Worm (Caenorhabditis elegans) whole organism, L1 larva: ENCODE data around the gene gfat-1.
A peak's percentile ranks its signal among the peaks of the same experiment; 100 is the strongest.

ENCODE experiments used
- C34B4.2 ChIP-seq: sonication (generic microtip); optimal IDR thresholded peaks from 2 replicates; lab custom pipeline; 2017; ENCODE audit warnings: mild to moderate bottlenecking, missing genetic modification characterization, missing compliant biosample characterization
- F16B12.6 ChIP-seq: fragments of 150-350 bp; optimal IDR thresholded peaks from 2 replicates; lab custom pipeline; 2014; ENCODE audit warnings: missing biosample characterization, missing genetic modification characterization
- Y116A8C.19 ChIP-seq: sonication (generic microtip); optimal IDR thresholded peaks from 2 replicates; lab custom pipeline; 2016; ENCODE audit warnings: missing compliant biosample characterization, missing genetic modification characterization, borderline replicate concordance
- alr-1 ChIP-seq: fragments of 200-800 bp; sonication (Bioruptor generic); optimal IDR thresholded peaks from 2 replicates; lab custom pipeline; 2018; ENCODE audit warnings: borderline replicate concordance, mild to moderate bottlenecking, missing genetic modification characterization, missing compliant biosample characterization
- ama-1 ChIP-seq: fragments of 150-350 bp; optimal IDR thresholded peaks from 2 replicates; lab custom pipeline; 2014
- ceh-82 ChIP-seq, 3 experiments: fragments of 150-350 bp in 1 of 3; sonication (generic microtip) in 2 of 3; optimal IDR thresholded peaks; 2 replicates each; lab custom pipeline; 2014 to 2017; ENCODE audit warnings: missing biosample characterization in 3 of 3, missing genetic modification characterization in 3 of 3
- dpl-1 ChIP-seq, 3 experiments: fragments of 150-350 bp in 2 of 3; sonication (generic microtip) in 1 of 3; optimal IDR thresholded peaks; 2 replicates each; lab custom pipeline; 2014 to 2017; ENCODE audit warnings: missing biosample characterization in 3 of 3, missing genetic modification characterization in 3 of 3, missing genetic modification reagents in 3 of 3
- dsc-1 ChIP-seq: sonication (generic microtip); optimal IDR thresholded peaks from 2 replicates; lab custom pipeline; 2016; ENCODE audit warnings: mild to moderate bottlenecking, missing genetic modification characterization, missing compliant biosample characterization
- efl-1 ChIP-seq, 4 experiments: fragments of 150-350 bp; optimal IDR thresholded peaks in 3 of 4; peaks in 1 of 4; 1 replicate in 1 of 4; 2 replicates in 3 of 4; lab custom pipeline; 2014; ENCODE audit warnings: missing biosample characterization in 2 of 4, missing genetic modification characterization in 2 of 4, missing genetic modification reagents in 2 of 4
- elt-2 ChIP-seq: sonication (generic microtip); optimal IDR thresholded peaks from 2 replicates; lab custom pipeline; 2016; ENCODE audit warnings: missing genetic modification characterization, mild to moderate bottlenecking, inconsistent platforms, missing compliant biosample characterization, missing genetic modification reagents
- elt-3 ChIP-seq, 6 experiments: fragments of 150-350 bp in 1 of 6; sonication (generic microtip); optimal IDR thresholded peaks; 2 replicates each; lab custom pipeline; 2017 to 2018; ENCODE audit warnings: missing biosample characterization in 6 of 6, missing genetic modification characterization in 6 of 6, inconsistent platforms in 1 of 6
- ets-5 ChIP-seq: fragments of 200-800 bp; sonication (Bioruptor generic); IDR thresholded peaks from 2 replicates; pipeline ENCODE4 v1.3.6; 2022; ENCODE audit warnings: missing genetic modification characterization, missing compliant biosample characterization
- fkh-4 ChIP-seq: sonication (generic microtip); optimal IDR thresholded peaks from 2 replicates; lab custom pipeline; 2016; ENCODE audit warnings: missing compliant biosample characterization, missing genetic modification characterization, borderline replicate concordance
- grh-1 ChIP-seq: fragments of 200-800 bp; sonication (Bioruptor generic); IDR thresholded peaks from 2 replicates; pipeline ENCODE4 v1.3.6; 2022; ENCODE audit warnings: missing genetic modification reagents, missing genetic modification characterization, missing compliant biosample characterization
- hlh-17 ChIP-seq: fragments of 200-800 bp; sonication (Bioruptor generic); optimal IDR thresholded peaks from 2 replicates; lab custom pipeline; 2018; ENCODE audit warnings: missing genetic modification characterization, mild to moderate bottlenecking, missing compliant biosample characterization, moderate library complexity, borderline replicate concordance
- hlh-4 ChIP-seq: sonication (generic microtip); optimal IDR thresholded peaks from 2 replicates; lab custom pipeline; 2016; ENCODE audit warnings: mild to moderate bottlenecking, missing genetic modification characterization, missing compliant biosample characterization
- isw-1 ChIP-seq: fragments of 200-800 bp; sonication (Bioruptor generic); IDR thresholded peaks from 2 replicates; pipeline ENCODE4 v1.3.6; 2022; ENCODE audit warnings: missing genetic modification characterization, missing compliant biosample characterization
- lin-14 ChIP-seq: fragments of 200-800 bp; sonication (Bioruptor generic); optimal IDR thresholded peaks from 2 replicates; lab custom pipeline; 2018; ENCODE audit warnings: mild to moderate bottlenecking, missing genetic modification characterization, moderate library complexity, missing compliant biosample characterization
- lin-35 ChIP-seq, 2 experiments: fragments of 150-350 bp; optimal IDR thresholded peaks; 2 replicates each; lab custom pipeline; 2014; ENCODE audit warnings: missing biosample characterization in 2 of 2, missing genetic modification characterization in 2 of 2, missing genetic modification reagents in 2 of 2
- lin-39 ChIP-seq: fragments of 150-350 bp; optimal IDR thresholded peaks from 2 replicates; lab custom pipeline; 2014; ENCODE audit warnings: missing biosample characterization, missing genetic modification reagents, missing genetic modification characterization
- lir-3 ChIP-seq: sonication (generic microtip); optimal IDR thresholded peaks from 2 replicates; lab custom pipeline; 2016; ENCODE audit warnings: mild to moderate bottlenecking, missing genetic modification characterization, moderate library complexity, missing compliant biosample characterization; ENCODE audit not compliant: poor library complexity
- lsy-2 ChIP-seq, 2 experiments: fragments of 150-350 bp; optimal IDR thresholded peaks; 2 replicates each; lab custom pipeline; 2014; ENCODE audit warnings: missing biosample characterization in 2 of 2, missing genetic modification characterization in 2 of 2
- mdl-1 ChIP-seq, 2 experiments: fragments of 150-350 bp; optimal IDR thresholded peaks; 2 replicates each; lab custom pipeline; 2014 to 2017; ENCODE audit warnings: missing biosample characterization in 2 of 2, missing genetic modification characterization in 2 of 2, inconsistent platforms in 1 of 2
- nhr-12 ChIP-seq: sonication (generic microtip); optimal IDR thresholded peaks from 2 replicates; lab custom pipeline; 2017; ENCODE audit warnings: missing biosample characterization, missing genetic modification characterization
- nhr-19 ChIP-seq: fragments of 200-800 bp; sonication (Bioruptor generic); conservative IDR thresholded peaks from 2 replicates; pipeline ENCODE4 v1.3.6; 2022; ENCODE audit warnings: missing genetic modification characterization, missing compliant biosample characterization
- nhr-20 ChIP-seq: sonication (generic microtip); optimal IDR thresholded peaks from 2 replicates; lab custom pipeline; 2016; ENCODE audit warnings: mild to moderate bottlenecking, missing genetic modification characterization, missing compliant biosample characterization
- nhr-237 ChIP-seq: fragments of 150-350 bp; optimal IDR thresholded peaks from 2 replicates; lab custom pipeline; 2014; ENCODE audit warnings: missing biosample characterization, missing genetic modification characterization
- nhr-28 ChIP-seq: fragments of 150-350 bp; optimal IDR thresholded peaks from 2 replicates; lab custom pipeline; 2014; ENCODE audit warnings: missing biosample characterization, missing genetic modification characterization
- nhr-47 ChIP-seq: sonication (generic microtip); optimal IDR thresholded peaks from 2 replicates; lab custom pipeline; 2016; ENCODE audit warnings: mild to moderate bottlenecking, missing genetic modification characterization, moderate library complexity, missing compliant biosample characterization
- nhr-71 ChIP-seq: sonication (generic microtip); optimal IDR thresholded peaks from 2 replicates; lab custom pipeline; 2016; ENCODE audit warnings: mild to moderate bottlenecking, missing genetic modification characterization, moderate library complexity, missing compliant biosample characterization
- nhr-76 ChIP-seq: sonication (generic microtip); optimal IDR thresholded peaks from 2 replicates; lab custom pipeline; 2017; ENCODE audit warnings: missing biosample characterization, missing genetic modification characterization
- nhr-85 ChIP-seq: sonication (generic microtip); peaks from one replicate; lab custom pipeline; 2016; ENCODE audit warnings: missing genetic modification characterization, inconsistent platforms, missing compliant biosample characterization
- pag-3 ChIP-seq: sonication (generic microtip); optimal IDR thresholded peaks from 2 replicates; lab custom pipeline; 2017; ENCODE audit warnings: missing genetic modification characterization, mild to moderate bottlenecking, missing compliant biosample characterization, antibody characterized with exemption, borderline replicate concordance; ENCODE audit not compliant: insufficient read depth
- pqm-1 ChIP-seq: sonication (generic microtip); optimal IDR thresholded peaks from 3 replicates; lab custom pipeline; 2017; ENCODE audit warnings: missing biosample characterization, missing genetic modification characterization
- skn-1 ChIP-seq: fragments of 150-350 bp; optimal IDR thresholded peaks from 2 replicates; lab custom pipeline; 2014; ENCODE audit warnings: missing biosample characterization, missing genetic modification characterization
- snu-23 ChIP-seq: sonication (generic microtip); optimal IDR thresholded peaks from 2 replicates; lab custom pipeline; 2016; ENCODE audit warnings: missing genetic modification characterization, missing compliant biosample characterization
- sptf-1 ChIP-seq: fragments of 150-350 bp; optimal IDR thresholded peaks from 2 replicates; lab custom pipeline; 2014; ENCODE audit warnings: missing biosample characterization, missing genetic modification characterization
- tlp-1 ChIP-seq: fragments of 150-350 bp; optimal IDR thresholded peaks from 2 replicates; lab custom pipeline; 2014; ENCODE audit warnings: missing biosample characterization, missing genetic modification characterization
- unc-130 ChIP-seq: fragments of 150-350 bp; optimal IDR thresholded peaks from 2 replicates; lab custom pipeline; 2017; ENCODE audit warnings: missing biosample characterization, missing genetic modification characterization, inconsistent platforms
- unc-62 ChIP-seq: fragments of 150-350 bp; optimal IDR thresholded peaks from 2 replicates; lab custom pipeline; 2014; ENCODE audit warnings: missing biosample characterization, missing genetic modification reagents, missing genetic modification characterization
- zag-1 ChIP-seq: fragments of 150-350 bp; optimal IDR thresholded peaks from 2 replicates; lab custom pipeline; 2014; ENCODE audit warnings: missing biosample characterization, missing genetic modification characterization
- zip-4 ChIP-seq: fragments of 200-800 bp; sonication (Bioruptor generic); optimal IDR thresholded peaks from 2 replicates; lab custom pipeline; 2018; ENCODE audit warnings: mild to moderate bottlenecking, missing genetic modification characterization, moderate library complexity, missing compliant biosample characterization
- ztf-11 ChIP-seq, 2 experiments: sonication (generic microtip); optimal IDR thresholded peaks; 2 replicates each; lab custom pipeline; 2016 to 2017; ENCODE audit warnings: missing genetic modification characterization in 2 of 2, missing biosample characterization in 1 of 2, missing compliant biosample characterization in 1 of 2

The gfat-1 gene

DNA sequence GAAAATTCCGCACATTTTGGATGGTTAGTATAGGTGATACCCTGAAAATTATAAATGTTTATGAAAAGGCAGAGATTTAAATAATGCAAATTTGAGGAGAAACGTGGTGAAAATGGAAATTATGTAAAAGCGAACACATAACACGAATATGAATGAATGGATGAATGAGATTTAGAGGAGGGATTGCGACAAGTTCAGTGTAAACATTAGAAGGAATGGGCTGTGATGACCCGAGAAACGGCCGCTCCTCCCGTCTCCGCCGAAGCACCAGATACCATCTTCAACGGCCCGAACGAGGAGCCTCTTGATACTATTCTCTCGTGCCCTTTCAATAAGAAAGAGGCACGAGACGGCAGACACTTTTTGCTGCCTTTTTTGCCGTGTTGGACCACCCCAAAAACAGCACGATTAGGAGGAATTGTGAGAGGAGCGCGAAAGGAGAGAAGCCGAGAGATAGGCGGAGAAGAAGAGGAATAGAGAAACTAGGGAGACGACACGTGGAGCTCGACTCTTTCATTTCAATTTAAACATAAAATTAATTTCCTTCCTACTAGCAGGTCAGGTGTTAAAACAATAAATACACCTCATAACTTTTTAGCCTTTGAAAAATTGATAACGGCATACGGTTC is at the start of gene gfat-1:
gfat-1 (minus strand) TSS at position 51 of the 629 bp plus-strand sequence.
- TF ChIP-seq nhr-76 (no peak), elt-3 (tag; optimal IDR thresholded peaks at IDR 0.05; lab: Kevin White, UChicago) (no peak), unc-130 (tag; lab: Kevin White, UChicago) (no peak), alr-1 (no peak), lin-14 (GFP tag; lab: Kevin White, UChicago) (peak; percentile 75), lin-35 (GFP tag; optimal IDR thresholded peaks at IDR 0.05; lab: Kevin White, UChicago) (peak in 1 of 2 experiments; percentile 6), nhr-19 (GFP tag; lab: Robert Waterston, UW) (no peak), nhr-237 (no peak), ceh-82 (tag; optimal IDR thresholded peaks at IDR 0.05; lab: Kevin White, UChicago) (no peak), lsy-2 (tag; optimal IDR thresholded peaks at IDR 0.05; lab: Kevin White, UChicago) (peak in 1 of 2 experiments; percentile 1), ama-1 (lab: Kevin White, UChicago) (no peak), nhr-71 (tag; lab: Kevin White, UChicago) (peak; percentile 24), lin-39 (no peak), pqm-1 (no peak), ets-5 (GFP tag; lab: Robert Waterston, UW) (no peak), efl-1 (optimal IDR thresholded peaks at IDR 0.05; lab: Kevin White, UChicago) (peak in 1 of 2 experiments; percentile 21), efl-1 (GFP tag; optimal IDR thresholded peaks at IDR 0.05 in 1 of 2; lab: Kevin White, UChicago) (peak; percentile 22 to 87), nhr-20 (tag; lab: Kevin White, UChicago) (no peak), dpl-1 (GFP tag; optimal IDR thresholded peaks at IDR 0.05; lab: Kevin White, UChicago) (peak in 1 of 3 experiments; percentile 15), ztf-11 (tag; optimal IDR thresholded peaks at IDR 0.05; lab: Kevin White, UChicago) (peak in 1 of 2 experiments; percentile 1), mdl-1 (tag; optimal IDR thresholded peaks at IDR 0.05; lab: Kevin White, UChicago) (peak; percentile 41 to 61), lir-3 (tag; lab: Kevin White, UChicago) (no peak)

DNA sequence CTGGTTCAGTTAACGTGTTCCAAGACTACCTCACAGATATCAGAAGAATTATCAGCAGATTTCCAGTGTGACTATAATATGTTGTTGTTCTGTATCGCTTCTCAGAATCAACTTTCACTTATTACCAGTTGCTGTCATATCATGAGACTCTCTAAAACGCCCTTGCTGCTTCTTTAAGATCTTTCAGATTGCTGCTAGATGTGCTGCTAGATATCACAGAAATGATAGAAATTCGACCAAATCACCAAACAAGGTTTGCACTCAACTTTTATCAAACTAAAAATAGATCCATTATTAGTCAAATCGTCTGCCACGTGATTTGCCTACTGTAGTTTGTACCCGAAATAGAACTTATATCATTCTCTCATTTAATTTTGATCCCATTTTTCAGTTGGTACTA is 49.3 kb upstream of the gfat-1 start:
- TF ChIP-seq lsy-2 (tag; optimal IDR thresholded peaks at IDR 0.05; lab: Kevin White, UChicago) (peak in 1 of 2 experiments; percentile 69), nhr-85 (peak; percentile 53), dsc-1 (tag; lab: Kevin White, UChicago) (no peak), nhr-71 (tag; lab: Kevin White, UChicago) (peak; percentile 17), Y116A8C.19 (no peak), nhr-19 (GFP tag; lab: Robert Waterston, UW) (0 out of 2 replicates have a peak, but pooled peaks have one; percentile 3), nhr-20 (tag; lab: Kevin White, UChicago) (peak; percentile 3), elt-3 (tag; optimal IDR thresholded peaks at IDR 0.05; lab: Kevin White, UChicago) (peak in 1 of 6 experiments; percentile 45)

DNA sequence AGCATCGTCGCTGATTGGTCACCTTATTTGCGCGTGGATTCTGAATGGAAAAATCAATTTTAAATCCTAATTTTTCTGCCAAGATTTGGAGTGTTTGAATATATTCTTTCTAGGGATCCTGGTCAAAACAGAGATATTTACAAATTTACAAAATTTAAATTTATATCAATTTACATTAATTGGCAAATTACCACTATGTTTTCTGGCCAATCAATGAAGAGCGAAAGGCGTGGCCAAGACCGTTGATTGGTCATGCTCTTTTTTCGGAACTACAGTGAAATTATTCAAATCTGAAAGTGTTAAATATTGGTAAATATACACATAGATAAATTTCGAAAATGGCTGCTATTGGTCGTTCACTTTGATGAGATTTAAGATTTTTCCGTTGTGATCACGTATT is 47.5 kb upstream of the gfat-1 start:
- TF ChIP-seq dpl-1 (GFP tag; optimal IDR thresholded peaks at IDR 0.05; lab: Kevin White, UChicago) (no peak), nhr-28 (tag; lab: Kevin White, UChicago) (no peak), pqm-1 (no peak), isw-1 (GFP tag; lab: Robert Waterston, UW) (no peak), nhr-12 (no peak), sptf-1 (tag; lab: Kevin White, UChicago) (no peak), F16B12.6 (tag; lab: Kevin White, UChicago) (no peak), lin-14 (GFP tag; lab: Kevin White, UChicago) (no peak), tlp-1 (tag; lab: Kevin White, UChicago) (no peak), lir-3 (tag; lab: Kevin White, UChicago) (no peak), ets-5 (GFP tag; lab: Robert Waterston, UW) (no peak)

DNA sequence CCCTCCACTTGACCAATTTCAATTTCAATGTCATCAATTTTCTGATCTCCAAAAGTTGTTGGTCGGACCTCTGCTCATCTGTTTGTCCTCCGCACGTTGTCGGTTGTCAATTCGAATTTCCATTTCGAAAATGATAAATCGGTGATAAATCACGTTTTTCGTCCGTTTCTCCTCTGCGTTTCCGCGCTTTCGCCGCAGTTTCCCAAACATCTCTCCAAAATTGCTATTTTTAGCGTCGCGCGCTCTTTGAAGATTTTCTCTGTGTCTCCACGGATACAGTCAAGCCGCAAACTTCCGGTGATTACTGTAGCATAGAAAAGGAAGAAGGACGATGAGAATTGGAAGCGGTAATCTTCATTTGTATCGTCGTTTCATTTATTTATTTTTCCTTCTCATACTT is 46.8 kb upstream of the gfat-1 start:
- TF ChIP-seq zip-4 = no peak
- TF ChIP-seq nhr-76 = no peak
- TF ChIP-seq snu-23 (GFP tag; lab: Kevin White, UChicago) = peak; percentile 59
- no peak for TF ChIP-seq fkh-4 (tag; lab: Kevin White, UChicago)
- TF ChIP-seq pqm-1 = no peak
- no peak for TF ChIP-seq C34B4.2 (tag; lab: Kevin White, UChicago)
- no peak for TF ChIP-seq pag-3 (tag; lab: Kevin White, UChicago)
- no peak for TF ChIP-seq hlh-17 (GFP tag; lab: Kevin White, UChicago)
- peak; percentile 82 for TF ChIP-seq nhr-71 (tag; lab: Kevin White, UChicago)
- TF ChIP-seq lin-14 (GFP tag; lab: Kevin White, UChicago) = peak; percentile 71
- TF ChIP-seq elt-2 (tag; lab: Kevin White, UChicago) = no peak
- TF ChIP-seq grh-1 (GFP tag; lab: Robert Waterston, UW) = peak; percentile 59
- TF ChIP-seq nhr-47 = peak; percentile 56
- TF ChIP-seq unc-62 (GFP tag; lab: Kevin White, UChicago) = peak; percentile 3
- peak; percentile 39 to 85 for TF ChIP-seq lsy-2 (tag; optimal IDR thresholded peaks at IDR 0.05; lab: Kevin White, UChicago)
- no peak for TF ChIP-seq hlh-4 (tag; lab: Kevin White, UChicago)
- TF ChIP-seq zag-1 (tag; lab: Kevin White, UChicago) = no peak
- no peak for TF ChIP-seq skn-1 (tag; lab: Kevin White, UChicago)
- TF ChIP-seq nhr-12 = no peak
